Worm (Caenorhabditis elegans): ENCODE measurements around the gene pgap-1.
A peak's percentile ranks its signal among the peaks of the same experiment; 100 is the strongest.

Gene pgap-1

ce11 chrV:11220415-11220814 lies 21.3 kb upstream of the pgap-1 start:
- TF ChIP-seq W03F9.2 (tag; optimal IDR thresholded peaks at IDR 0.05) (no peak), him-1 (tag; optimal IDR thresholded peaks at IDR 0.05) (no peak), dao-5 (tag; optimal IDR thresholded peaks at IDR 0.05) (no peak)

ce11 chrV:11220936-11221335 lies 20.7 kb upstream of the pgap-1 start, which contains the start of gene T19B10.2:
Gene T19B10.2, plus strand, starts transcription at chrV:11221302.
- TF ChIP-seq him-1 (tag; optimal IDR thresholded peaks at IDR 0.05) (no peak), dao-5 (tag; optimal IDR thresholded peaks at IDR 0.05) (no peak), W03F9.2 (tag; optimal IDR thresholded peaks at IDR 0.05) (no peak)

- TF ChIP-seq dao-5 (tag; optimal IDR thresholded peaks at IDR 0.05) (no peak), him-1 (tag; optimal IDR thresholded peaks at IDR 0.05) (no peak), W03F9.2 (tag; optimal IDR thresholded peaks at IDR 0.05) (no peak)
Measured at ce11 chrV:11223698-11224097, 18.0 kb upstream of the pgap-1 start.

- TF ChIP-seq W03F9.2 (tag; optimal IDR thresholded peaks at IDR 0.05): no peak
- no peak for TF ChIP-seq dao-5 (tag; optimal IDR thresholded peaks at IDR 0.05)
- no peak for TF ChIP-seq him-1 (tag; optimal IDR thresholded peaks at IDR 0.05)
Measured at ce11 chrV:11225981-11226380, 15.7 kb upstream of the pgap-1 start, which contains the start of gene bgal-1. Gene bgal-1, minus strand, starts transcription at chrV:11226018.

ce11 chrV:11228653-11229173 lies 13.0 kb upstream of the pgap-1 start, which contains the start of gene pqn-70:
Gene pqn-70, minus strand, starts transcription at chrV:11228703.
- TF ChIP-seq him-1 (tag; optimal IDR thresholded peaks at IDR 0.05) (peak; percentile 66), W03F9.2 (tag; optimal IDR thresholded peaks at IDR 0.05) (peak; percentile 72), dao-5 (tag; optimal IDR thresholded peaks at IDR 0.05) (no peak)

ce11 chrV:11231177-11231576 lies 10.5 kb upstream of the pgap-1 start:
- TF ChIP-seq W03F9.2 (tag; optimal IDR thresholded peaks at IDR 0.05) (no peak), dao-5 (tag; optimal IDR thresholded peaks at IDR 0.05) (no peak)

ce11 chrV:11234350-11234749 lies 7.3 kb upstream of the pgap-1 start, which contains the start of gene T19B10.5:
Gene T19B10.5, plus strand, starts transcription at chrV:11234650.
- TF ChIP-seq W03F9.2 (tag; optimal IDR thresholded peaks at IDR 0.05): no peak
- TF ChIP-seq him-1 (tag; optimal IDR thresholded peaks at IDR 0.05): no peak
- no peak for TF ChIP-seq dao-5 (tag; optimal IDR thresholded peaks at IDR 0.05)

ce11 chrV:11235876-11236275 lies 5.8 kb upstream of the pgap-1 start:
- no peak for TF ChIP-seq dao-5 (tag; optimal IDR thresholded peaks at IDR 0.05)
- TF ChIP-seq him-1 (tag; optimal IDR thresholded peaks at IDR 0.05): no peak
- no peak for TF ChIP-seq W03F9.2 (tag; optimal IDR thresholded peaks at IDR 0.05)

ce11 chrV:11239187-11239725 lies 2.4 kb upstream of the pgap-1 start, which contains the start of the genes dvc-1 and ima-1:
Gene dvc-1, minus strand, starts transcription at chrV:11239331.
Gene ima-1, plus strand, starts transcription at chrV:11239675.
- no peak for TF ChIP-seq him-1 (tag; optimal IDR thresholded peaks at IDR 0.05)
- TF ChIP-seq W03F9.2 (tag; optimal IDR thresholded peaks at IDR 0.05): no peak
- no peak for TF ChIP-seq dao-5 (tag; optimal IDR thresholded peaks at IDR 0.05)

- no peak for TF ChIP-seq dao-5 (tag; optimal IDR thresholded peaks at IDR 0.05)
- TF ChIP-seq W03F9.2 (tag; optimal IDR thresholded peaks at IDR 0.05): no peak
- no peak for TF ChIP-seq him-1 (tag; optimal IDR thresholded peaks at IDR 0.05)
Measured at ce11 chrV:11244539-11244938, 2.9 kb downstream of the pgap-1 start, which contains the start of gene mxl-1. Gene mxl-1, plus strand, starts transcription at chrV:11244839.

- TF ChIP-seq him-1 (tag; optimal IDR thresholded peaks at IDR 0.05) (no peak), W03F9.2 (tag; optimal IDR thresholded peaks at IDR 0.05) (no peak), dao-5 (tag; optimal IDR thresholded peaks at IDR 0.05) (no peak)
Measured at ce11 chrV:11245029-11245428, 3.3 kb downstream of the pgap-1 start.

- TF ChIP-seq him-1 (tag; optimal IDR thresholded peaks at IDR 0.05) (no peak), W03F9.2 (tag; optimal IDR thresholded peaks at IDR 0.05) (no peak), dao-5 (tag; optimal IDR thresholded peaks at IDR 0.05) (no peak)
Measured at ce11 chrV:11247846-11248245, 6.2 kb downstream of the pgap-1 start, which contains the start of gene mam-4. Gene mam-4, plus strand, starts transcription at chrV:11248146.

- TF ChIP-seq him-1 (tag; optimal IDR thresholded peaks at IDR 0.05) (no peak), W03F9.2 (tag; optimal IDR thresholded peaks at IDR 0.05) (no peak), dao-5 (tag; optimal IDR thresholded peaks at IDR 0.05) (no peak)
Measured at ce11 chrV:11250735-11251134, 9.1 kb downstream of the pgap-1 start, which contains the start of gene T19B10.12. Gene T19B10.12, plus strand, starts transcription at chrV:11251035.

- TF ChIP-seq W03F9.2 (tag; optimal IDR thresholded peaks at IDR 0.05): no peak
- TF ChIP-seq him-1 (tag; optimal IDR thresholded peaks at IDR 0.05): no peak
- no peak for TF ChIP-seq dao-5 (tag; optimal IDR thresholded peaks at IDR 0.05)
Measured at ce11 chrV:11251798-11252197, 10.1 kb downstream of the pgap-1 start.

Data from whole organism, L4/young adult.